Worm (Caenorhabditis elegans) whole organism, L3 larva: ENCODE results near the gene msp-77.

Experiments
- ama-1 ChIP-seq: fragments of 150-350 bp; optimal IDR thresholded peaks from 2 replicates; lab custom pipeline; 2018
- ceh-82 ChIP-seq: fragments of 150-350 bp; optimal IDR thresholded peaks from 2 replicates; lab custom pipeline; 2014; ENCODE audit warnings: missing biosample characterization, missing genetic modification characterization
- fos-1 ChIP-seq: fragments of 150-350 bp; optimal IDR thresholded peaks from 2 replicates; lab custom pipeline; 2014; ENCODE audit warnings: missing biosample characterization, missing genetic modification characterization
- jun-1 ChIP-seq: fragments of 150-350 bp; optimal IDR thresholded peaks from 2 replicates; lab custom pipeline; 2014; ENCODE audit warnings: missing biosample characterization, missing genetic modification reagents, missing genetic modification characterization
- lin-15B ChIP-seq: fragments of 150-350 bp; optimal IDR thresholded peaks from 2 replicates; lab custom pipeline; 2014; ENCODE audit warnings: missing biosample characterization, missing genetic modification characterization
- mml-1 ChIP-seq: fragments of 150-350 bp; sonication (generic microtip); optimal IDR thresholded peaks from 3 replicates; lab custom pipeline; 2014; ENCODE audit warnings: missing biosample characterization, missing genetic modification characterization
- nhr-11 ChIP-seq: fragments of 150-350 bp; optimal IDR thresholded peaks from 2 replicates; lab custom pipeline; 2014; ENCODE audit warnings: missing biosample characterization, missing genetic modification characterization
- nhr-23 ChIP-seq: fragments of 150-350 bp; optimal IDR thresholded peaks from 2 replicates; lab custom pipeline; 2014; ENCODE audit warnings: missing biosample characterization, missing genetic modification reagents, missing genetic modification characterization
- nhr-237 ChIP-seq: fragments of 150-350 bp; optimal IDR thresholded peaks from 2 replicates; lab custom pipeline; 2014; ENCODE audit warnings: missing biosample characterization, missing genetic modification characterization
- pqm-1 ChIP-seq: fragments of 150-350 bp; optimal IDR thresholded peaks from 2 replicates; lab custom pipeline; 2017; ENCODE audit warnings: missing biosample characterization, missing genetic modification characterization, inconsistent platforms
- tbx-2 ChIP-seq: sonication (generic microtip); optimal IDR thresholded peaks from 2 replicates; lab custom pipeline; 2016; ENCODE audit warnings: mild to moderate bottlenecking, missing genetic modification characterization, missing compliant biosample characterization
- unc-62 ChIP-seq: fragments of 150-350 bp; sonication (generic microtip); optimal IDR thresholded peaks from 4 replicates; lab custom pipeline; 2014; ENCODE audit warnings: missing biosample characterization, missing genetic modification reagents, missing genetic modification characterization
- ztf-11 ChIP-seq: fragments of 150-350 bp; optimal IDR thresholded peaks from 2 replicates; lab custom pipeline; 2014; ENCODE audit warnings: missing biosample characterization, missing genetic modification characterization

DNA sequence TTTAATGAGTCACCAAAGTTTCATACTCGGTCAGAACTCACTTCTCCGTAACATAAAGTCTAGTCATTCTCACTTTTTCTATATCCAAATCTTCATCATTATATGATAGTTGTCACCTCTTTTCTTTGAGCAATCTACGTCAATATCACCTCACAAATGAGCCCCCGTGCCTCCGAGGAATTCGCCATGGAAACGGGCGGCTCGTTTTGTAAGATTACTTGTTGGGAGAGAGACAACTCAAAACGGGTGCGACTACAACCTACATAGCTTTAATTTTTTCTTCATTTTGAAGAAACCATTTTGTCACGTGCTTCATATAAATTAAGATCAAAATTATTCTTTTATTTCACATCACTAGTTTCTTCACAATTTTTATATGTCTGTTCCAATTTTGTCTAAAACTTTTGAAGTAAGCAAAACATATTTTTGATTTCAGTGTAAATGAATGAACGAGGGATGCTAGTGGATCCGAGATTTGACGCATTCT, 15.5 kb upstream of the msp-77 start, which contains the start of gene nhr-4:
- TF ChIP-seq unc-62 (GFP tag; lab: Kevin White, UChicago) (no peak), nhr-23 (tag; lab: Kevin White, UChicago) (no peak), tbx-2 (tag; lab: Kevin White, UChicago) (no peak), mml-1 (tag; lab: Kevin White, UChicago) (no peak), fos-1 (tag; lab: Kevin White, UChicago) (no peak), lin-15B (no peak), ama-1 (lab: Kevin White, UChicago) (no peak), nhr-237 (tag; lab: Kevin White, UChicago) (no peak), jun-1 (tag; lab: Kevin White, UChicago) (no peak), pqm-1 (no peak), ztf-11 (tag; lab: Kevin White, UChicago) (no peak), ceh-82 (tag; lab: Kevin White, UChicago) (no peak), nhr-11 (tag; lab: Kevin White, UChicago) (no peak)
